Worm (Caenorhabditis elegans) whole organism, early embryonic: ENCODE data around the gene rpi-2.
A peak's percentile ranks its signal among the peaks of the same experiment; 100 is the strongest.

Experiments used
- B0310.2 ChIP-seq: sonication (generic microtip); optimal IDR thresholded peaks from 2 replicates; lab custom pipeline; 2016; ENCODE audit warnings: mild to moderate bottlenecking, missing genetic modification characterization, missing compliant biosample characterization
- F13C5.2 ChIP-seq: sonication (generic microtip); optimal IDR thresholded peaks from 2 replicates; lab custom pipeline; 2017; ENCODE audit warnings: mild to moderate bottlenecking, missing genetic modification characterization, inconsistent platforms, missing compliant biosample characterization
- aly-1 ChIP-seq: sonication (generic microtip); optimal IDR thresholded peaks from 2 replicates; lab custom pipeline; 2016; ENCODE audit warnings: missing genetic modification characterization, missing compliant biosample characterization
- ama-1 ChIP-seq: fragments of 150-350 bp; optimal IDR thresholded peaks from 2 replicates; lab custom pipeline; 2014
- ceh-13 ChIP-seq: fragments of 200-800 bp; sonication (Bioruptor generic); optimal IDR thresholded peaks from 2 replicates; lab custom pipeline; 2018; ENCODE audit warnings: mild to moderate bottlenecking, missing genetic modification characterization, missing compliant biosample characterization
- ceh-36 ChIP-seq: sonication (generic microtip); optimal IDR thresholded peaks from 2 replicates; lab custom pipeline; 2016; ENCODE audit warnings: missing genetic modification characterization, inconsistent platforms, missing compliant biosample characterization
- ets-7 ChIP-seq: sonication (generic microtip); optimal IDR thresholded peaks from 2 replicates; lab custom pipeline; 2016; ENCODE audit warnings: missing genotype, missing genetic modification characterization, missing compliant biosample characterization
- flt-1 ChIP-seq: fragments of 200-800 bp; sonication (Bioruptor generic); IDR thresholded peaks from 2 replicates; pipeline ENCODE4 v1.3.6; 2022; ENCODE audit warnings: missing genetic modification characterization, missing compliant biosample characterization
- hmbx-1 ChIP-seq: sonication (generic microtip); optimal IDR thresholded peaks from 2 replicates; lab custom pipeline; 2016; ENCODE audit warnings: mild to moderate bottlenecking, missing genetic modification characterization, missing compliant biosample characterization
- hmg-4 ChIP-seq: fragments of 200-800 bp; sonication (Bioruptor generic); optimal IDR thresholded peaks from 2 replicates; lab custom pipeline; 2018; ENCODE audit warnings: mild to moderate bottlenecking, missing genetic modification characterization, missing compliant biosample characterization
- hnd-1 ChIP-seq: sonication (generic microtip); optimal IDR thresholded peaks from 2 replicates; lab custom pipeline; 2016; ENCODE audit warnings: missing genetic modification characterization, missing compliant biosample characterization
- pes-1 ChIP-seq: fragments of 200-800 bp; sonication (Bioruptor generic); IDR thresholded peaks from 2 replicates; pipeline ENCODE4 v1.3.6; 2022; ENCODE audit warnings: missing genetic modification reagents, missing genetic modification characterization, missing compliant biosample characterization
- scrt-1 ChIP-seq: fragments of 200-800 bp; sonication (Bioruptor generic); IDR thresholded peaks from 2 replicates; pipeline ENCODE4 v1.3.6; 2022; ENCODE audit warnings: missing genetic modification characterization, missing compliant biosample characterization
- sea-1 ChIP-seq: fragments of 200-800 bp; sonication (Bioruptor generic); conservative IDR thresholded peaks from 2 replicates; pipeline ENCODE4 v1.3.6; 2022; ENCODE audit warnings: missing genetic modification characterization, missing compliant biosample characterization
- tbx-11 ChIP-seq: fragments of 200-800 bp; sonication (Bioruptor generic); IDR thresholded peaks from 2 replicates; pipeline ENCODE4 v1.3.6; 2022; ENCODE audit warnings: missing genetic modification characterization, missing compliant biosample characterization
- tbx-37 ChIP-seq: fragments of 200-800 bp; sonication (Bioruptor generic); conservative IDR thresholded peaks from 2 replicates; pipeline ENCODE4 v1.3.6; 2022; ENCODE audit warnings: missing genetic modification reagents, missing genetic modification characterization, missing compliant biosample characterization
- tra-4 ChIP-seq: sonication (generic microtip); optimal IDR thresholded peaks from 2 replicates; lab custom pipeline; 2017; ENCODE audit warnings: missing genetic modification characterization, missing compliant biosample characterization

The rpi-2 gene

DNA sequence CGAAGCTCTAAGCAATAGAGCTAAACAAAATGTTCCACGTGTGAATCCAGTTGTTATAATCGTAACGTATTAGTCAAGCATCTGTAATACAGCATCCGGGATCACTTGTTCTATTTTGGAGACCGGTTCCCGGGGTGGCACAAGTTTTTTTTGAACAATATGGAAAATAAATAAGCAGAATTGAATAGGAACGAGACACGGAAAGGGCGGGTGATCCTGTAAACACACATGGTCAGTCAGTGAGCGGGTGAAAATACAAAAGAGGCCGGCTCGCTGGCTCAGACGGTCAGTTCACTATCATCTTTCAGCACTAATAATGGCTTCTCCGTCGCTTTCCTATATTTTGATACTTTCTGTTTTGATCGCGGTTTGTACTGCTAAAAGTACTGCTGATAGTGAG, 14.8 kb downstream of the rpi-2 start, which contains the start of gene K08D12.8:
TSS of gene K08D12.8 (plus strand) at position 301 of the 400 bp plus-strand sequence.
- no peak for TF ChIP-seq aly-1
- no peak for TF ChIP-seq ceh-13 (GFP tag; lab: Kevin White, UChicago)
- no peak for TF ChIP-seq pes-1 (GFP tag; lab: Robert Waterston, UW)
- no peak for TF ChIP-seq scrt-1 (GFP tag; lab: Robert Waterston, UW)
- no peak for TF ChIP-seq F13C5.2
- TF ChIP-seq sea-1: no peak
- no peak for TF ChIP-seq tbx-11
- no peak for TF ChIP-seq hmg-4 (GFP tag; lab: Kevin White, UChicago)
- TF ChIP-seq tra-4: no peak
- no peak for TF ChIP-seq ceh-36 (tag; lab: Kevin White, UChicago)
- no peak for TF ChIP-seq ets-7 (tag; lab: Kevin White, UChicago)
- no peak for TF ChIP-seq tbx-37 (GFP tag; lab: Robert Waterston, UW)
- no peak for TF ChIP-seq flt-1 (GFP tag; lab: Robert Waterston, UW)
- no peak for TF ChIP-seq hmbx-1 (tag; lab: Kevin White, UChicago)
- TF ChIP-seq hnd-1 (tag; lab: Kevin White, UChicago): no peak
- no peak for TF ChIP-seq ama-1 (lab: Kevin White, UChicago)
- TF ChIP-seq B0310.2 (tag; lab: Kevin White, UChicago): no peak

DNA sequence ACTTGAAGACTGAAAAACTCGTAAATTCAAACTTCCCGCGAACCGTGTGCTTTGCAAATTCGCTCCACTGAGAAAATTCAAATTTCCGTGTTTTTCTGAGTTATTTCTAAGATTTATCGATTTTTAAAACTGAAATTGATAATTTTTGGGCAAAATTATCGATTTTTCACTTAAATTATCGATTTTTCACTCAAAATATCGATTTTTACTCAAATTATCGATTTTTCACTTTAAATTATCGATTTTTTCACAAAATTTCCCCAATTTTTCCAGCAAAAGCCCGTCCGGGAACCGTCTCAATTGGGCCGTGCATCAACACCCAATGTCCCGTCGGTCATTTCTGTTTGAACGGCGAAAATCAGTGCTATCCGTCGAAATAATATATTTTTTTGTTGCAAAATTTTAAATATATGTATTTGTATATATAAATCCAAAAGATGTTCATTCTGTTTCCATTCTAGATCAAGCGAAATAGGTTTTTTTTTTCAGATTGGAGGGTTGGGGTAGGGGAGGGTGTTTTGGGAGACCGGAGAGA, 16.5 kb downstream of the rpi-2 start:
- TF ChIP-seq B0310.2 (tag; lab: Kevin White, UChicago) (no peak), aly-1 (no peak), tbx-11 (no peak), ama-1 (lab: Kevin White, UChicago) (no peak), ceh-13 (GFP tag; lab: Kevin White, UChicago) (no peak), tra-4 (no peak), ets-7 (tag; lab: Kevin White, UChicago) (no peak), hnd-1 (tag; lab: Kevin White, UChicago) (no peak), sea-1 (no peak), scrt-1 (GFP tag; lab: Robert Waterston, UW) (no peak)

DNA sequence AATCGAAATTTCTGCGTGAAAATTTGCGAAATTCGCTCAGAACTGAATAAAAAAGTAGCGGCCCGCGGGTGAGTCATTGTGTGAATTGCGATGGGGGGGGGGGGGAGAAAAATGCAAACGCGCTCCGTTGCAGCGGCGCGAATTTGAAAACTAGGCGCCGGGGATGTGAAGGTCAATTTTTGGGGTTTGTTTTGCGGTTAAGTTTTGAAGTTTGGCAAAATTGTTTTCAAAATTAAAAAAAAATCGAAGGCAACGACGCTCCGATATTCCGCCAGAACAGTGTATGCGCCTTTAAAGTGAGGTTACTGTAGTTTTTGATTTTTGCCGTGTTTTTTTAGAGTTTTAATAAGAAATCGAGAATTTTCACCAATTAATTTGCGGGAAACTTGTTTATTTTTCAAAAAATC, 27.3 kb downstream of the rpi-2 start:
- no peak for TF ChIP-seq ama-1 (lab: Kevin White, UChicago)
- peak; percentile 27 for TF ChIP-seq F13C5.2
- TF ChIP-seq hmg-4 (GFP tag; lab: Kevin White, UChicago): peak; percentile 28

DNA sequence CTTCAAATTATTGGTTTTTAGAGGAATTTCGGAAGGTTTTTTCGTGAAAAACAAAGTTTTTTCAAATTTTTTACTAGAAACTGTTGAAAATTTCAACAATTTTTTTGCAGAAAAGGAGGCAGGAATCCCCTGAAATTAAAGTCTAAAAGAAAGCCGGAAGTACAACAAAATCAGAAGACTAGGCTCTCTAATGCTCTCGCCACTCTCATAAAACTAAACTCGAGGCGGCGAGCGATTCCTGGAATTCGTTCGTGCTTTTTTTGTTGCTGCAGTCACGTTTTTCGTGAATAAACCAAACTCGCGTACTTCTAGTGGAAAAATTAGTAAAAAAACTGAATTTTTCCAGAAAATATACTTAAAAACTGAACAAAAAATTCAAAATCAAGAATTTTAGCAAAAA, 27.8 kb downstream of the rpi-2 start:
- TF ChIP-seq sea-1 (no peak), F13C5.2 (no peak)

DNA sequence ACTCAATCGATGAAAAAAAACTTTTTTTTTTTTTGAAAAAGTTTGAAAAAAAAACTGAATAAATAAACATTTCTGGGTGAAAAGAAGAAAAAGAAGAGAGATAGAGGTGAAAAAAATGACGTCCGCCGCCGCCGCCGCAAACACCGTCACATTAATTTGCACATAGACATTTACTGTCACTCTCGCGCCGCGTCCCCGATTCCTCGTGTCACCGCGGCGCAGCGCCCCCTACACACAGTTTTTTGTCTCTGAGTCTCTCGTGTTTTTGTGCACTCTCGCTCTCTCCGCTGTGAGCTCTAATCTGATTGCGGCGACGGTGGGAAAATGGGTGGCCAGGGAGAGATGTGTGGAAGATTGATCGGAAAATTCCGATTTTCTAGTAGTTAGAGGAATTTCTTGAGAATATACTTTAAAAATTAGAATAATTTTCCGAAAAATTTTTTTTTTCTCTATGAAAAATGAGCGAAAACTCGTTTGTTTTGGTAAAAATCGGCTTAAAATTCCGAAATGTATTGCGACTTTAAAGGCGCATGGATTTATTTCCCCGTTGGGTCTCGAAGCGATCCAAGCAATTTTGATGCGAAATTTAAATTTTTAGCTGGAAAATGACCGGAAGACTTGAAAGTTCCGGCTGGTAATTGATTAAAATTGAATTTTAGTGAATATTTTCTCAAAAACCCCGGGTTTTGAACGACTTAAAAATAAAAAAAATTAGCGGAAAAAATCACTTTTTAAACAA, 28.5 kb downstream of the rpi-2 start:
- TF ChIP-seq hmbx-1 (tag; lab: Kevin White, UChicago): no peak
- no peak for TF ChIP-seq aly-1
- no peak for TF ChIP-seq tbx-37 (GFP tag; lab: Robert Waterston, UW)
- no peak for TF ChIP-seq hnd-1 (tag; lab: Kevin White, UChicago)
- TF ChIP-seq sea-1: no peak
- no peak for TF ChIP-seq ceh-13 (GFP tag; lab: Kevin White, UChicago)
- TF ChIP-seq ets-7 (tag; lab: Kevin White, UChicago): no peak
- no peak for TF ChIP-seq ceh-36 (tag; lab: Kevin White, UChicago)
- no peak for TF ChIP-seq scrt-1 (GFP tag; lab: Robert Waterston, UW)
- TF ChIP-seq tbx-11: no peak
- TF ChIP-seq pes-1 (GFP tag; lab: Robert Waterston, UW): no peak
- TF ChIP-seq flt-1 (GFP tag; lab: Robert Waterston, UW): no peak
- TF ChIP-seq B0310.2 (tag; lab: Kevin White, UChicago): no peak

DNA sequence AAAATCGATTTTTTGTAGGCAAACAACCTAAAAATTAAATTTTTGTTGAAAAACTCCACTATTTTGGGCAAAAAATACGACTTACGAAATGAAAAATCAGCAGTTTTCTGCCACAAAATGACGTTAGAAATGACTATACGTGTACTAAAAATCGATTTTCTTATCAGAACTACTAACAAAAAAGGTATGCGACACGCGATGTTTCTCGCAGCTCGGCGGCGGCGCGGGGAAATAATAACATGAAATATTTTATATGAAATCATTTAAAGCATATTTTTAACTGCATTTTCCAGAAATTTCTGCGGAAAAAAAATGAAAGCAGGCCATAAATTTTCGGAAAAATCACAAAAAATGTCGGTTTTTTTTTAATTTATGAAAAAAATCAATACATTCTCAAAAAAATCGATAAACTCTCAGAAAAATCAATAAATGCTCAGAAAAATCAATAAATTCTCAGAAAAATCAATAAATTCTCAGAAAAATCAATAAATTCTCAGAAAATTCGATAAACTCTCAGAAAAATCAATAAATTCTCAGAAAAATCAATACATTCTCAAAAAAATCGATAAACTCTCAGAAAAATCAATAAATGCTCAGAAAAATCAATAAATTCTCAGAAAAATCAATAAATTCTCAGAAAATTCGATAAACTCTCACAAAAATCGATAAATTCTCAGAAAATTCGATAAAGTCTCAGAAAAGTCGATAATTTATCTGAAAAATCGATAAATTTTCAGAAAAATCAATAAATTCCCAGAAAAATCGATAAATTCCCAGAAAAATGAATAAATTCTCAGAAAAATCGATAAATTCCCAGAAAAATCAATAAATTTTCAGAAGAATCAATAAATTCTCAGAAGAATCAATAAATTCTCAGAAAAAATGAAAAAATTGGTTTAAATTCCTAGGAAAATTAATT, 29.3 kb downstream of the rpi-2 start, which contains the start of gene ptpn-22:
TSS of gene ptpn-22 (minus strand) at position 158 of the 919 bp plus-strand sequence.
- TF ChIP-seq ama-1 (lab: Kevin White, UChicago) (no peak), hmbx-1 (tag; lab: Kevin White, UChicago) (no peak), tbx-11 (no peak), ets-7 (tag; lab: Kevin White, UChicago) (no peak), hmg-4 (GFP tag; lab: Kevin White, UChicago) (no peak), tbx-37 (GFP tag; lab: Robert Waterston, UW) (no peak), ceh-13 (GFP tag; lab: Kevin White, UChicago) (no peak), pes-1 (GFP tag; lab: Robert Waterston, UW) (no peak), B0310.2 (tag; lab: Kevin White, UChicago) (no peak), ceh-36 (tag; lab: Kevin White, UChicago) (no peak), scrt-1 (GFP tag; lab: Robert Waterston, UW) (no peak), hnd-1 (tag; lab: Kevin White, UChicago) (no peak)

DNA sequence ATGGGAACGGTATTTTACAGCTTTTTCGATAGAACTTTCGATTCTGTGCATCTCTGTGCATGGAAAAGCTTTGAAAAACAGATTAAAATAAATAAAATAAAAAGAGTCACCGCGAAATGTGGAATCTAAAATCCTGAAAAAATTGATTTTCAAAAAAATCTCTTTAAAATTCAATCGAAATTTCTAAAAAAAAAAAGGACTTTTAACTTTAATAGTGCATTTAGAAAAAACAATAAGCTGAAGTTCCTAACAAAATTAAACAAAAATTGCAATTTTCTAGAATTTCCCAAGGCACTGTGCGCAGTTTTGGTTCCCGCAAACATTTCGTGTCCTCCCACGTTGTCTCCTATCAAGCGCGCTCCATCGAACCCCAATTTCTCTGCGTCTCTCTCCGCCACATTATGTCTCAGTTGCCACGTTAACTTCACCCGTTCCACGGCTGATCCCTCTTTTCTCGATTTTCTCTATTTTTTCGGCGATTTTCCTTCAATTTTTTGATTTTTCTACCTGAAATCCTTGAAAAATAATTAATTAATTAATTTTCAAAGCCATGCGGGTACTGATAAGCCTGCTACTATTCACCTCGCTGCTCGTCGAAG, 34.5 kb downstream of the rpi-2 start, which contains the start of the genes Y41D4A.6 and Y41D4A.4:
TSS of gene Y41D4A.6 (minus strand) at position 51 of the 599 bp plus-strand sequence.
TSS of gene Y41D4A.4 (plus strand) at position 549 of the 599 bp plus-strand sequence.
- TF ChIP-seq sea-1 (no peak), flt-1 (GFP tag; lab: Robert Waterston, UW) (no peak), ceh-13 (GFP tag; lab: Kevin White, UChicago) (peak; percentile 30), ama-1 (lab: Kevin White, UChicago) (no peak), hnd-1 (tag; lab: Kevin White, UChicago) (peak; percentile 44), pes-1 (GFP tag; lab: Robert Waterston, UW) (peak; percentile 65), hmbx-1 (tag; lab: Kevin White, UChicago) (peak; percentile 53), ceh-36 (tag; lab: Kevin White, UChicago) (no peak), scrt-1 (GFP tag; lab: Robert Waterston, UW) (no peak), tra-4 (no peak), tbx-37 (GFP tag; lab: Robert Waterston, UW) (peak; percentile 65), aly-1 (no peak), ets-7 (tag; lab: Kevin White, UChicago) (peak; percentile 86), tbx-11 (0 out of 2 replicates have a peak, but pooled peaks have one; percentile 20), B0310.2 (tag; lab: Kevin White, UChicago) (no peak), hmg-4 (GFP tag; lab: Kevin White, UChicago) (peak; percentile 41), F13C5.2 (peak; percentile 65)
